Worm (Caenorhabditis elegans) whole organism, young adult: ENCODE results near the gene dgk-2.

Experiments
- C17E4.6 ChIP-seq: fragments of 200-800 bp; sonication (Bioruptor generic); IDR thresholded peaks from 2 replicates; pipeline ENCODE4 v1.3.6; 2022; ENCODE audit warnings: missing genetic modification reagents, missing genetic modification characterization, missing compliant biosample characterization
- F49E8.2 ChIP-seq: sonication (generic microtip); optimal IDR thresholded peaks from 3 replicates; lab custom pipeline; 2017; ENCODE audit warnings: missing genetic modification characterization, mild to moderate bottlenecking, missing compliant biosample characterization, antibody characterized with exemption, moderate library complexity; ENCODE audit not compliant: insufficient read depth
- ama-1 ChIP-seq, 3 experiments: fragments of 150-350 bp in 1 of 3; sonication (generic microtip) in 2 of 3; optimal IDR thresholded peaks; 2 replicates each; lab custom pipeline; 2014 to 2018; ENCODE audit warnings: missing biosample characterization in 2 of 3, missing genetic modification characterization in 2 of 3, missing genetic modification reagents in 2 of 3
- bed-2 ChIP-seq: fragments of 200-800 bp; sonication (Bioruptor generic); IDR thresholded peaks from 2 replicates; pipeline ENCODE4 v1.3.6; 2022; ENCODE audit warnings: missing genetic modification reagents, missing genetic modification characterization, missing compliant biosample characterization
- cebp-2 ChIP-seq: fragments of 200-800 bp; sonication (Bioruptor generic); IDR thresholded peaks from 2 replicates; pipeline ENCODE4 v1.3.6; 2022; ENCODE audit warnings: missing genetic modification characterization, missing compliant biosample characterization
- fkh-3 ChIP-seq: sonication (generic microtip); optimal IDR thresholded peaks from 2 replicates; lab custom pipeline; 2016; ENCODE audit warnings: mild to moderate bottlenecking, missing genetic modification characterization, missing compliant biosample characterization
- gei-17 ChIP-seq: fragments of 200-800 bp; sonication (Bioruptor generic); optimal IDR thresholded peaks from 2 replicates; lab custom pipeline; 2018; ENCODE audit warnings: mild to moderate bottlenecking, missing genetic modification characterization, missing compliant biosample characterization
- him-1 ChIP-seq: sonication (generic microtip); optimal IDR thresholded peaks from 2 replicates; lab custom pipeline; 2016; ENCODE audit warnings: missing genotype, missing genetic modification reagents, missing genetic modification characterization, missing compliant biosample characterization
- lin-40 ChIP-seq: sonication (generic microtip); optimal IDR thresholded peaks from 2 replicates; lab custom pipeline; 2016; ENCODE audit warnings: missing genetic modification characterization, mild to moderate bottlenecking, missing compliant biosample characterization, missing genotype, missing genetic modification reagents
- ztf-22 ChIP-seq: fragments of 200-800 bp; sonication (Bioruptor generic); optimal IDR thresholded peaks from 2 replicates; lab custom pipeline; 2018; ENCODE audit warnings: mild to moderate bottlenecking, missing genetic modification characterization, moderate library complexity, missing compliant biosample characterization

DNA sequence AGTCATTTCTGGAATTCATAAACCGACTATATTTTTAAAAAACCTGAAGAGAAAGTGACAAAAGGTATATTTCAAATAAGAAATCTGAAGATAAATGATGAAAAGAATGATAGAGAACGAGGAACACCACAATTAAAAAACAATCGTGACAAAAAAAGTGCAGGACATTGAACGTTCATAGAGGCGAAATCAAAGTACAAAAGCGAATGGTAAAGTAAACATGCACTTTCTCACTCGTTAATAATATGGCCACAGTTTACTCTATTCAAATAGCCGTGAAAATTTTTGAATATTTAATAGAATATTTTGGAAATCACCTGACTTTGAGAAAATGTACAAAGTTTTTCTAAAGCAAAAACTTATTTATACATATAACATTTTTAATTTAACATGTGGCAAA, 12.0 kb downstream of the dgk-2 start, which contains the start of gene F46H6.5:
- no peak for TF ChIP-seq him-1
- TF ChIP-seq fkh-3 = no peak
- no peak for TF ChIP-seq C17E4.6
- TF ChIP-seq bed-2 (GFP tag; lab: Robert Waterston, UW) = no peak
- TF ChIP-seq ama-1 (optimal IDR thresholded peaks at IDR 0.05; lab: Kevin White, UChicago) = no peak
- TF ChIP-seq ama-1 (GFP tag; optimal IDR thresholded peaks at IDR 0.05; lab: Kevin White, UChicago) = no peak
- TF ChIP-seq gei-17 (GFP tag; lab: Kevin White, UChicago) = no peak
- TF ChIP-seq cebp-2 = no peak
- no peak for TF ChIP-seq lin-40
- no peak for TF ChIP-seq ztf-22 (GFP tag; lab: Kevin White, UChicago)
- no peak for TF ChIP-seq F49E8.2 (tag; lab: Kevin White, UChicago)
